Fruit fly (Drosophila melanogaster) whole organism, embryonic: ENCODE data around the gene SdhC.

Source experiments
- ATbp ChIP-seq: fragments of 200-800 bp; sonication (Bioruptor generic); optimal IDR thresholded peaks from 2 replicates; lab custom pipeline; 2017; ENCODE audit warnings: missing biosample characterization, mild to moderate bottlenecking, missing genetic modification characterization, missing genetic modification reagents
- Adf1 ChIP-seq: fragments of 200-800 bp; sonication (Bioruptor generic); IDR thresholded peaks from 2 replicates; pipeline ENCODE4 v1.3.6; 2022; ENCODE audit warnings: missing biosample characterization, missing genetic modification characterization
- Atf-2 ChIP-seq: fragments of 200-800 bp; sonication (Bioruptor generic); optimal IDR thresholded peaks from 2 replicates; lab custom pipeline; 2016; ENCODE audit warnings: missing biosample characterization, missing genetic modification characterization
- Blimp-1 ChIP-seq: fragments of 200-800 bp; sonication (Bioruptor generic); optimal IDR thresholded peaks from 3 replicates; lab custom pipeline; 2018; ENCODE audit warnings: missing biosample characterization, missing genetic modification characterization, mild to moderate bottlenecking, moderate library complexity, missing genetic modification reagents
- CG10366 ChIP-seq: fragments of 200-800 bp; sonication (Bioruptor generic); IDR thresholded peaks from 2 replicates; pipeline ENCODE4 v1.3.6; 2022; ENCODE audit warnings: missing biosample characterization, missing genetic modification characterization
- CG11247 ChIP-seq: fragments of 200-800 bp; sonication (Bioruptor generic); IDR thresholded peaks from 2 replicates; pipeline ENCODE4 v1.3.6; 2022; ENCODE audit warnings: missing biosample characterization, missing genetic modification characterization
- CG11456 ChIP-seq: fragments of 200-800 bp; sonication (Bioruptor generic); IDR thresholded peaks from 3 replicates; pipeline ENCODE4 v1.3.6; 2022; ENCODE audit warnings: missing biosample characterization, missing genetic modification characterization
- CG12299 ChIP-seq: fragments of 200-800 bp; sonication (Bioruptor generic); optimal IDR thresholded peaks from 2 replicates; lab custom pipeline; 2018; ENCODE audit warnings: missing biosample characterization, mild to moderate bottlenecking, missing genetic modification characterization
- CG1233 ChIP-seq: fragments of 200-800 bp; sonication (Bioruptor generic); optimal IDR thresholded peaks from 4 replicates; lab custom pipeline; 2018; ENCODE audit warnings: missing biosample characterization, mild to moderate bottlenecking, missing genetic modification characterization
- CG13123 ChIP-seq: fragments of 200-800 bp; sonication (Bioruptor generic); optimal IDR thresholded peaks from 2 replicates; lab custom pipeline; 2016; ENCODE audit warnings: missing biosample characterization, missing genetic modification characterization
- CG14441 ChIP-seq: fragments of 200-800 bp; sonication (Bioruptor generic); IDR thresholded peaks from 2 replicates; pipeline ENCODE4 v1.3.6; 2022; ENCODE audit warnings: missing biosample characterization, missing genetic modification characterization
- CG14667 ChIP-seq: fragments of 200-800 bp; sonication (Bioruptor generic); IDR thresholded peaks from 2 replicates; pipeline ENCODE4 v1.3.6; 2022; ENCODE audit warnings: missing biosample characterization, missing genetic modification characterization
- CG17829 ChIP-seq: fragments of 200-800 bp; optimal IDR thresholded peaks from 2 replicates; lab custom pipeline; 2019; ENCODE audit warnings: missing biosample characterization, mild to moderate bottlenecking, missing genetic modification characterization, moderate library complexity
- CG1832 ChIP-seq: fragments of 200-800 bp; sonication (Bioruptor generic); optimal IDR thresholded peaks from 2 replicates; lab custom pipeline; 2017; ENCODE audit warnings: missing biosample characterization, mild to moderate bottlenecking, missing genetic modification characterization, inconsistent platforms
- CG18619 ChIP-seq: fragments of 200-800 bp; sonication (Bioruptor generic); optimal IDR thresholded peaks from 3 replicates; lab custom pipeline; 2017; ENCODE audit warnings: missing biosample characterization, mild to moderate bottlenecking, missing genetic modification characterization
- CG2129 ChIP-seq: fragments of 200-800 bp; sonication (Bioruptor generic); IDR thresholded peaks from 2 replicates; pipeline ENCODE4 v1.3.6; 2022; ENCODE audit warnings: missing biosample characterization, missing genetic modification characterization; ENCODE audit not compliant: partially characterized antibody
- CG3065 ChIP-seq: fragments of 200-800 bp; sonication (Bioruptor generic); optimal IDR thresholded peaks from 2 replicates; lab custom pipeline; 2016; ENCODE audit warnings: missing biosample characterization, missing genetic modification characterization
- CG31365 ChIP-seq: fragments of 200-800 bp; sonication (Bioruptor generic); optimal IDR thresholded peaks from 2 replicates; lab custom pipeline; 2018; ENCODE audit warnings: missing biosample characterization, mild to moderate bottlenecking, missing genetic modification characterization
- CG33213 ChIP-seq: fragments of 200-800 bp; sonication (Bioruptor generic); optimal IDR thresholded peaks from 3 replicates; lab custom pipeline; 2016; ENCODE audit warnings: missing biosample characterization, missing genetic modification characterization
- CG33557 ChIP-seq: fragments of 200-800 bp; sonication (Bioruptor generic); optimal IDR thresholded peaks from 2 replicates; lab custom pipeline; 2019; ENCODE audit warnings: missing biosample characterization, mild to moderate bottlenecking, missing genetic modification characterization, moderate library complexity
- CG6272 ChIP-seq: fragments of 200-800 bp; sonication (Bioruptor generic); IDR thresholded peaks from 2 replicates; pipeline ENCODE4 v1.3.6; 2022; ENCODE audit warnings: missing biosample characterization, missing genetic modification characterization
- CG6683 ChIP-seq: fragments of 200-800 bp; sonication (Bioruptor generic); optimal IDR thresholded peaks from 2 replicates; lab custom pipeline; 2017; ENCODE audit warnings: missing biosample characterization, mild to moderate bottlenecking, missing genetic modification characterization, missing genetic modification reagents
- CG8924 ChIP-seq: fragments of 200-800 bp; optimal IDR thresholded peaks from 3 replicates; lab custom pipeline; 2019; ENCODE audit warnings: missing biosample characterization, mild to moderate bottlenecking, missing genetic modification characterization, moderate library complexity
- CG9876 ChIP-seq: fragments of 200-800 bp; sonication (Bioruptor generic); optimal IDR thresholded peaks from 2 replicates; lab custom pipeline; 2016; ENCODE audit warnings: missing biosample characterization, missing genetic modification characterization
- CTCF ChIP-seq: fragments of 200-800 bp; sonication (Bioruptor generic); optimal IDR thresholded peaks from 2 replicates; lab custom pipeline; 2017; ENCODE audit warnings: missing biosample characterization, mild to moderate bottlenecking, missing genetic modification characterization, moderate library complexity
- Dad ChIP-seq: fragments of 200-800 bp; sonication (Bioruptor generic); optimal IDR thresholded peaks from 3 replicates; lab custom pipeline; 2016; ENCODE audit warnings: missing biosample characterization, missing genetic modification characterization
- Fer2 ChIP-seq: fragments of 200-800 bp; sonication (Bioruptor generic); optimal IDR thresholded peaks from 2 replicates; lab custom pipeline; 2018; ENCODE audit warnings: missing biosample characterization, mild to moderate bottlenecking, missing genetic modification characterization, moderate library complexity
- Hr39 ChIP-seq: fragments of >200 bp; optimal IDR thresholded peaks from 2 replicates; lab custom pipeline; 2017
- MESR4 ChIP-seq: fragments of 200-800 bp; sonication (Bioruptor generic); optimal IDR thresholded peaks from 2 replicates; lab custom pipeline; 2018; ENCODE audit warnings: missing biosample characterization, mild to moderate bottlenecking, missing genetic modification characterization, moderate library complexity
- Med ChIP-seq: fragments of 200-800 bp; sonication (Bioruptor generic); peaks from one replicate; lab custom pipeline; 2016; ENCODE audit warnings: missing biosample characterization, missing genetic modification characterization, mild to moderate bottlenecking, inconsistent platforms, moderate library complexity
- Ssrp ChIP-seq: fragments of 200-800 bp; sonication (Bioruptor generic); optimal IDR thresholded peaks from 2 replicates; lab custom pipeline; 2018; ENCODE audit warnings: missing biosample characterization, mild to moderate bottlenecking, missing genetic modification characterization, moderate library complexity
- Vsx1 ChIP-seq: fragments of 200-800 bp; sonication (Bioruptor generic); optimal IDR thresholded peaks from 2 replicates; lab custom pipeline; 2017; ENCODE audit warnings: missing biosample characterization, mild to moderate bottlenecking, missing genetic modification characterization, missing genetic modification reagents
- ara ChIP-seq: fragments of 200-800 bp; sonication (Bioruptor generic); IDR thresholded peaks from 2 replicates; pipeline ENCODE4 v1.3.6; 2022; ENCODE audit warnings: missing biosample characterization, missing genetic modification characterization
- bcd ChIP-seq: fragments of 200-800 bp; sonication (Bioruptor generic); optimal IDR thresholded peaks from 2 replicates; lab custom pipeline; 2017; ENCODE audit warnings: missing biosample characterization, mild to moderate bottlenecking, missing genetic modification characterization
- bigmax ChIP-seq: fragments of 200-800 bp; sonication (Bioruptor generic); optimal IDR thresholded peaks from 2 replicates; lab custom pipeline; 2018; ENCODE audit warnings: missing biosample characterization, mild to moderate bottlenecking, missing genetic modification characterization
- chif ChIP-seq, 2 experiments: fragments of 200-800 bp; sonication (Bioruptor generic); optimal IDR thresholded peaks; 3 replicates each; lab custom pipeline; 2016; ENCODE audit warnings: missing biosample characterization in 2 of 2, missing genetic modification characterization in 2 of 2
- ci ChIP-seq: fragments of 200-800 bp; sonication (Bioruptor generic); IDR thresholded peaks from 3 replicates; pipeline ENCODE4 v1.3.6; 2022; ENCODE audit warnings: missing biosample characterization, missing genetic modification characterization
- crc ChIP-seq: fragments of 200-800 bp; sonication (Bioruptor generic); optimal IDR thresholded peaks from 2 replicates; lab custom pipeline; 2016; ENCODE audit warnings: missing biosample characterization, missing genetic modification characterization
- dmrt11E ChIP-seq: fragments of 200-800 bp; sonication (Bioruptor generic); optimal IDR thresholded peaks from 3 replicates; lab custom pipeline; 2018; ENCODE audit warnings: missing biosample characterization, mild to moderate bottlenecking, missing genetic modification characterization, moderate library complexity
- hkb ChIP-seq, 2 experiments: fragments of 200-800 bp in 1 of 2; fragments of >200 bp in 1 of 2; sonication (Bioruptor generic) in 1 of 2; IDR thresholded peaks in 1 of 2; optimal IDR thresholded peaks in 1 of 2; 2 replicates each; pipeline versions ENCODE4 v1.3.6 to Lab custom; 2017 to 2022; ENCODE audit warnings: missing biosample characterization in 1 of 2, missing genetic modification characterization in 1 of 2
- hth ChIP-seq: fragments of >200 bp; optimal IDR thresholded peaks from 2 replicates; lab custom pipeline; 2017; ENCODE audit warnings: inconsistent platforms
- lola ChIP-seq, 3 experiments: fragments of >200 bp in 2 of 3; fragments of 200-800 bp in 1 of 3; sonication (Bioruptor generic) in 1 of 3; optimal IDR thresholded peaks; 2 replicates each; lab custom pipeline; 2017 to 2019; ENCODE audit warnings: missing biosample characterization in 3 of 3, missing genetic modification characterization in 3 of 3, mild to moderate bottlenecking in 1 of 3, moderate library complexity in 1 of 3
- onecut ChIP-seq: fragments of 200-800 bp; sonication (Bioruptor generic); IDR thresholded peaks from 2 replicates; pipeline ENCODE4 v1.3.6; 2022; ENCODE audit warnings: missing biosample characterization, missing genetic modification characterization
- pho ChIP-seq: fragments of 200-800 bp; sonication (Bioruptor generic); optimal IDR thresholded peaks from 2 replicates; lab custom pipeline; 2016; ENCODE audit warnings: missing biosample characterization, missing genetic modification characterization
- pros ChIP-seq: fragments of 200-800 bp; sonication (Bioruptor generic); optimal IDR thresholded peaks from 3 replicates; lab custom pipeline; 2019; ENCODE audit warnings: missing biosample characterization, mild to moderate bottlenecking, missing genetic modification characterization, moderate library complexity
- salm ChIP-seq: fragments of 200-800 bp; sonication (Bioruptor generic); optimal IDR thresholded peaks from 2 replicates; lab custom pipeline; 2018; ENCODE audit warnings: missing biosample characterization, mild to moderate bottlenecking, missing genetic modification characterization
- sens ChIP-seq: fragments of 200-800 bp; sonication (Bioruptor generic); peaks from one replicate; lab custom pipeline; 2016; ENCODE audit warnings: missing biosample characterization, missing genetic modification characterization
- seq ChIP-seq: fragments of 200-800 bp; sonication (Bioruptor generic); IDR thresholded peaks from 2 replicates; pipeline ENCODE4 v1.3.6; 2022; ENCODE audit warnings: missing biosample characterization, missing genetic modification characterization
- sim ChIP-seq: fragments of 200-800 bp; sonication (Bioruptor generic); IDR thresholded peaks from 2 replicates; pipeline ENCODE4 v1.3.6; 2022; ENCODE audit warnings: missing biosample characterization, missing genetic modification characterization

SdhC gene

dm6 chr3R:11221437-11222230 lies 12.0 kb upstream of the SdhC start, which contains the start of the genes CG6693 and RpL3 (continued):
- TF ChIP-seq CG8924 (tag; lab: Kevin White, UChicago) (peak; percentile 86), CG33557 (GFP tag; lab: Kevin White, UChicago) (peak; percentile 45), bigmax (GFP tag; lab: Kevin White, UChicago) (peak; percentile 99), Ssrp (tag; lab: Kevin White, UChicago) (peak; percentile 26), MESR4 (GFP tag; lab: Kevin White, UChicago) (peak; percentile 98), pho (GFP tag; lab: Kevin White, UChicago) (peak; percentile 47), ci (GFP tag; lab: Robert Waterston, UW) (peak; percentile 95), hth (lab: Kevin White, UChicago) (no peak), CG14441 (GFP tag; lab: Robert Waterston, UW) (no peak), CG33213 (GFP tag; lab: Kevin White, UChicago) (peak; percentile 87), CG1233 (GFP tag; lab: Kevin White, UChicago) (peak; percentile 79), ATbp (GFP tag; lab: Kevin White, UChicago) (peak; percentile 71), CG11456 (peak; percentile 84), CG9876 (peak; percentile 71), CG10366 (GFP tag; lab: Robert Waterston, UW) (peak; percentile 27; the same call in 1 of the 2 replicates), ara (GFP tag; lab: Robert Waterston, UW) (peak; percentile 28; the same call in 1 of the 2 replicates)

- peak; percentile 83 for TF ChIP-seq sens (GFP tag; lab: Kevin White, UChicago)
- no peak for TF ChIP-seq Adf1 (GFP tag; lab: Robert Waterston, UW)
- peak; percentile 12 for TF ChIP-seq CTCF (GFP tag; lab: Kevin White, UChicago)
- no peak for TF ChIP-seq CG12299 (tag; lab: Kevin White, UChicago)
- no peak for TF ChIP-seq CG17829
- TF ChIP-seq CG13123 (GFP tag; lab: Kevin White, UChicago), result no peak
- TF ChIP-seq CG1832 (GFP tag; lab: Kevin White, UChicago), result no peak
- no peak for TF ChIP-seq Fer2
- TF ChIP-seq Blimp-1 (GFP tag; lab: Kevin White, UChicago), result no peak
- TF ChIP-seq CG3065 (GFP tag; lab: Kevin White, UChicago), result no peak
- TF ChIP-seq salm (tag; lab: Kevin White, UChicago), result no peak
- no peak for TF ChIP-seq lola (GFP tag; optimal IDR thresholded peaks at IDR 0.05; lab: Kevin White, UChicago)
- no peak for TF ChIP-seq dmrt11E
- no peak for TF ChIP-seq chif (GFP tag; optimal IDR thresholded peaks at IDR 0.05; lab: Kevin White, UChicago)
- no peak for TF ChIP-seq CG18619 (GFP tag; lab: Kevin White, UChicago)
- TF ChIP-seq CG6683 (GFP tag; lab: Kevin White, UChicago), result no peak
- TF ChIP-seq Med (GFP tag; lab: Kevin White, UChicago), result peak; percentile 88
- TF ChIP-seq CG11247 (GFP tag; lab: Robert Waterston, UW), result no peak
- TF ChIP-seq crc (GFP tag; lab: Kevin White, UChicago), result no peak
- TF ChIP-seq CG2129 (GFP tag; lab: Robert Waterston, UW), result no peak
- no peak for TF ChIP-seq Dad (GFP tag; lab: Kevin White, UChicago)
- TF ChIP-seq Ssrp (tag; lab: Kevin White, UChicago), result no peak
- TF ChIP-seq pros, result no peak
- no peak for TF ChIP-seq Hr39 (lab: Kevin White, UChicago)
- no peak for TF ChIP-seq seq (GFP tag; lab: Robert Waterston, UW)
- TF ChIP-seq sim (GFP tag; lab: Robert Waterston, UW), result no peak
- TF ChIP-seq CG6272, result no peak
- no peak for TF ChIP-seq bcd (GFP tag; lab: Kevin White, UChicago)
- TF ChIP-seq Vsx1 (GFP tag; lab: Kevin White, UChicago), result no peak
- no peak for TF ChIP-seq Atf-2 (GFP tag; lab: Kevin White, UChicago)
- no peak for TF ChIP-seq CG31365
- no peak for TF ChIP-seq CG14667 (GFP tag; lab: Robert Waterston, UW)
- TF ChIP-seq onecut, result no peak
- no peak for TF ChIP-seq hkb (optimal IDR thresholded peaks at IDR 0.05; lab: Kevin White, UChicago)
- no peak for TF ChIP-seq hkb (GFP tag; IDR thresholded peaks at IDR 0.05; lab: Robert Waterston, UW)
These were observed 10.2 kb upstream of the SdhC start, which contains the start of gene CG6689 for dm6 chr3R:11219883-11220282. Gene CG6689 (minus strand): TSS chr3R:11220064.
